Worm (Caenorhabditis elegans): ENCODE measurements around the gene nhr-19.

DNA sequence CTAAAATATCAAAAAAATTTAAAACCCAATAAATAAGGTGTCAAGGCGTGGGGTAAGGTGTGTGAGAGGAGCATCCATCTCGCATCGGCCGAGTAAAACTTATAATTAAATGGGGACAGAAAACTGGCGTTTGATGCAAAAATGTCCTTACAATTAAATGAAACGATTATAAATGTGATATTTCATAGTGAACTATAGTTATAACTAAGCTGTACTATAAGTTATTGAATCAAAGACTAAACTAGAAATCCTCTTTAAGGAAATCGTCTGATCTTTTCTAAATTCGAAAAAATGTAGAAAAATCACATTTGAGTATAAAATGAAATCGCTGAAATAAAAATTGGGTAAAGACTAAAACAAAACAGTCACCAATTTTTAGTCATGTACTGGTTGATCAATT lies 54.6 kb downstream of the nhr-19 start, which contains the start of gene sra-6:
- TF ChIP-seq ces-1 (GFP tag; optimal IDR thresholded peaks at IDR 0.05), result no peak
- TF ChIP-seq pha-4 (tag; optimal IDR thresholded peaks at IDR 0.05), result no peak
- no peak for TF ChIP-seq nhr-12 (tag; optimal IDR thresholded peaks at IDR 0.05)
- TF ChIP-seq ztf-11 (tag; optimal IDR thresholded peaks at IDR 0.05), result no peak
- TF ChIP-seq bed-3 (GFP tag; optimal IDR thresholded peaks at IDR 0.05), result no peak
- no peak for TF ChIP-seq mab-5 (tag; optimal IDR thresholded peaks at IDR 0.05)
- no peak for TF ChIP-seq unc-39 (tag; optimal IDR thresholded peaks at IDR 0.05)
